Fruit fly (Drosophila melanogaster): ENCODE measurements around the gene Men-b.

Men-b gene

dm6 chr3R:27131408-27131807, 20.1 kb upstream of the Men-b start (continued):
- TF ChIP-seq rib (GFP tag; IDR thresholded peaks at IDR 0.05) (peak; percentile 66), bcd (GFP tag; optimal IDR thresholded peaks at IDR 0.05) (peak; percentile 35), sens-2 (GFP tag; IDR thresholded peaks at IDR 0.05) (no peak), CG15073 (GFP tag; optimal IDR thresholded peaks at IDR 0.05) (no peak), CG6689 (GFP tag; IDR thresholded peaks at IDR 0.05) (no peak), CG16863 (GFP tag; optimal IDR thresholded peaks at IDR 0.05) (no peak), Bgb (GFP tag; IDR thresholded peaks at IDR 0.05; ENCODE audit: partially characterized antibody) (no peak), Adf1 (GFP tag; IDR thresholded peaks at IDR 0.05) (no peak; the same call in 1 of the 2 replicates), CG12071 (GFP tag; optimal IDR thresholded peaks at IDR 0.05) (peak; percentile 66), gcm (GFP tag; optimal IDR thresholded peaks at IDR 0.05) (no peak), CG4820 (GFP tag; optimal IDR thresholded peaks at IDR 0.05) (no peak), CG12769 (tag; optimal IDR thresholded peaks at IDR 0.05) (peak; percentile 89), CG4617 (GFP tag; optimal IDR thresholded peaks at IDR 0.05; ENCODE audit: borderline replicate concordance) (no peak), jumu (GFP tag; optimal IDR thresholded peaks at IDR 0.05) (no peak), CG31388 (GFP tag; optimal IDR thresholded peaks at IDR 0.05) (no peak), wdn (GFP tag; IDR thresholded peaks at IDR 0.05) (no peak), CG11093 (GFP tag; IDR thresholded peaks at IDR 0.05) (no peak), Dll (GFP tag; IDR thresholded peaks at IDR 0.05; ENCODE audit: partially characterized antibody) (no peak), esg (GFP tag; conservative IDR thresholded peaks at IDR 0.05) (no peak), CG7556 (GFP tag; optimal IDR thresholded peaks at IDR 0.05) (peak; percentile 34), CG6175 (GFP tag; IDR thresholded peaks at IDR 0.05) (no peak), CG12391 (tag; optimal IDR thresholded peaks at IDR 0.05) (no peak), ap (GFP tag; IDR thresholded peaks at IDR 0.05) (no peak), CG32767 (GFP tag; IDR thresholded peaks at IDR 0.05) (0 out of 2 replicates have a peak, but pooled peaks have one; percentile 32), CG1603 (tag; optimal IDR thresholded peaks at IDR 0.05) (no peak), CG3838 (GFP tag; optimal IDR thresholded peaks at IDR 0.05) (no peak), E2f2 (GFP tag; IDR thresholded peaks at IDR 0.05) (no peak), grau (tag; optimal IDR thresholded peaks at IDR 0.05) (peak; percentile 16), Dbx (GFP tag; IDR thresholded peaks at IDR 0.05) (peak; percentile 81; the same call in 2 of the 3 replicates), tx (GFP tag; optimal IDR thresholded peaks at IDR 0.05) (no peak), D19A (tag; optimal IDR thresholded peaks at IDR 0.05) (no peak), sens (GFP tag) (no peak), mam (GFP tag; optimal IDR thresholded peaks at IDR 0.05) (peak; percentile 10), CG12942 (GFP tag; optimal IDR thresholded peaks at IDR 0.05) (no peak), gsb-n (tag; optimal IDR thresholded peaks at IDR 0.05) (no peak), cwo (GFP tag; optimal IDR thresholded peaks at IDR 0.05) (peak; percentile 56), CG14710 (tag; optimal IDR thresholded peaks at IDR 0.05) (no peak), Mrtf (GFP tag; IDR thresholded peaks at IDR 0.05) (0 out of 3 replicates have a peak, but pooled peaks have one; percentile 29), Myb (GFP tag; optimal IDR thresholded peaks at IDR 0.05) (no peak), CG12744 (GFP tag; optimal IDR thresholded peaks at IDR 0.05) (no peak), Max (GFP tag; optimal IDR thresholded peaks at IDR 0.05) (no peak), CG6854 (GFP tag; optimal IDR thresholded peaks at IDR 0.05) (peak; percentile 27), oc (tag; optimal IDR thresholded peaks at IDR 0.05) (no peak), Xbp1 (GFP tag; optimal IDR thresholded peaks at IDR 0.05) (no peak), Lpt (GFP tag; optimal IDR thresholded peaks at IDR 0.05) (no peak), wek (GFP tag; optimal IDR thresholded peaks at IDR 0.05) (peak; percentile 58), Hr78 (GFP tag; optimal IDR thresholded peaks at IDR 0.05) (no peak), Abd-B (GFP tag; optimal IDR thresholded peaks at IDR 0.05) (no peak), vvl (GFP tag; IDR thresholded peaks at IDR 0.05) (peak; percentile 44; the same call in 1 of the 2 replicates), Blimp-1 (GFP tag; optimal IDR thresholded peaks at IDR 0.05) (peak; percentile 1), cg (GFP tag; optimal IDR thresholded peaks at IDR 0.05) (no peak), Dip2 (GFP tag; IDR thresholded peaks at IDR 0.05) (no peak)

Measured in whole organism, embryonic.